ENCODE assay signal across 1 fruit fly cellular context in genomic region chr3R:31404499-31405276, dm6.
TF ChIP-seq lines count a peak whose summit lies in the region.

Gprk2 (plus strand) TSS chr3R:31405245.

TF ChIP-seq in whole organism, embryonic, 481 proteins besides CTCF, POLR2A, EP300 and RAD21 (continued from another document and continues in another):
- peak; percentile 96 for TF ChIP-seq CG15514 (GFP tag; optimal IDR thresholded peaks at IDR 0.05; lab: Kevin White, UChicago)
- peak; percentile 100 for TF ChIP-seq ken (GFP tag; IDR thresholded peaks at IDR 0.05; lab: Robert Waterston, UW)
- peak; percentile 99 for TF ChIP-seq CG1603 (tag; optimal IDR thresholded peaks at IDR 0.05; lab: Kevin White, UChicago)
- TF ChIP-seq CG13287 (GFP tag; IDR thresholded peaks at IDR 0.05; lab: Robert Waterston, UW; ENCODE audit: partially characterized antibody) = peak; percentile 71
- TF ChIP-seq ap (GFP tag; IDR thresholded peaks at IDR 0.05; lab: Robert Waterston, UW) = peak; percentile 100
- peak; percentile 100 for TF ChIP-seq HHEX (GFP tag; optimal IDR thresholded peaks at IDR 0.05; lab: Kevin White, UChicago)
- TF ChIP-seq PHDP (tag; optimal IDR thresholded peaks at IDR 0.05; lab: Kevin White, UChicago) = peak; percentile 100
- TF ChIP-seq Tbp (GFP tag; optimal IDR thresholded peaks at IDR 0.05; lab: Kevin White, UChicago) = peak; percentile 75
- peak; percentile 100 for TF ChIP-seq CG12744 (GFP tag; optimal IDR thresholded peaks at IDR 0.05; lab: Kevin White, UChicago)
- peak; percentile 100 for TF ChIP-seq Oaz (GFP tag; IDR thresholded peaks at IDR 0.05; lab: Robert Waterston, UW)
- TF ChIP-seq CG17328 (GFP tag; IDR thresholded peaks at IDR 0.05; lab: Robert Waterston, UW) = peak; percentile 100
- TF ChIP-seq HLH54F (GFP tag; optimal IDR thresholded peaks at IDR 0.05; lab: Kevin White, UChicago) = peak; percentile 100
- TF ChIP-seq insv (GFP tag; optimal IDR thresholded peaks at IDR 0.05; lab: Kevin White, UChicago) = peak; percentile 18 to 89
- peak; percentile 100 for TF ChIP-seq CG4282 (GFP tag; optimal IDR thresholded peaks at IDR 0.05; lab: Kevin White, UChicago)
- TF ChIP-seq CG5245 (GFP tag; optimal IDR thresholded peaks at IDR 0.05; lab: Kevin White, UChicago) = peak; percentile 100
- peak; percentile 100 for TF ChIP-seq Ssrp (tag; optimal IDR thresholded peaks at IDR 0.05; lab: Kevin White, UChicago)
- peak; percentile 100 for TF ChIP-seq CG18262 (tag; optimal IDR thresholded peaks at IDR 0.05; lab: Kevin White, UChicago)
- peak; percentile 100 for TF ChIP-seq CG13296 (GFP tag; optimal IDR thresholded peaks at IDR 0.05; lab: Kevin White, UChicago)
- peak; percentile 97 for TF ChIP-seq Ets97D (GFP tag; optimal IDR thresholded peaks at IDR 0.05; lab: Kevin White, UChicago)
- peak; percentile 100 for TF ChIP-seq sens (GFP tag; lab: Kevin White, UChicago)
- peak; percentile 100 for TF ChIP-seq rib (GFP tag; IDR thresholded peaks at IDR 0.05; lab: Robert Waterston, UW)
- TF ChIP-seq CG9727 (GFP tag; optimal IDR thresholded peaks at IDR 0.05; lab: Kevin White, UChicago) = peak; percentile 100
- TF ChIP-seq HLH3B (GFP tag; IDR thresholded peaks at IDR 0.05; lab: Robert Waterston, UW) = peak; percentile 100
- TF ChIP-seq row (GFP tag; IDR thresholded peaks at IDR 0.05; lab: Robert Waterston, UW) = peak; percentile 100
- TF ChIP-seq tll (GFP tag; optimal IDR thresholded peaks at IDR 0.05; lab: Kevin White, UChicago) = peak; percentile 72 to 90
- peak; percentile 100 for TF ChIP-seq pnt (GFP tag; optimal IDR thresholded peaks at IDR 0.05; lab: Kevin White, UChicago)
- peak; percentile 99 for TF ChIP-seq CG13894 (tag; optimal IDR thresholded peaks at IDR 0.05; lab: Kevin White, UChicago)
- TF ChIP-seq grn (GFP tag; optimal IDR thresholded peaks at IDR 0.05; lab: Kevin White, UChicago) = peak; percentile 97
- peak; percentile 100 for TF ChIP-seq dysf (GFP tag; IDR thresholded peaks at IDR 0.05; lab: Robert Waterston, UW)
- TF ChIP-seq CG30020 (tag; optimal IDR thresholded peaks at IDR 0.05; lab: Kevin White, UChicago) = peak; percentile 90
- peak; percentile 100 for TF ChIP-seq sr (GFP tag; IDR thresholded peaks at IDR 0.05; lab: Robert Waterston, UW)
- TF ChIP-seq ssp (GFP tag; IDR thresholded peaks at IDR 0.05; lab: Robert Waterston, UW) = peak; percentile 97
- peak; percentile 92 for TF ChIP-seq CG7745 (tag; optimal IDR thresholded peaks at IDR 0.05; lab: Kevin White, UChicago)
- peak; percentile 98 for TF ChIP-seq CG15696 (tag; optimal IDR thresholded peaks at IDR 0.05; lab: Kevin White, UChicago)
- no peak for TF ChIP-seq Bgb (GFP tag; IDR thresholded peaks at IDR 0.05; lab: Robert Waterston, UW; ENCODE audit: partially characterized antibody)
- TF ChIP-seq CG17385 (GFP tag; optimal IDR thresholded peaks at IDR 0.05; lab: Kevin White, UChicago) = peak; percentile 100
- peak; percentile 99 for TF ChIP-seq gcm2 (GFP tag; optimal IDR thresholded peaks at IDR 0.05; lab: Kevin White, UChicago)
- no peak for TF ChIP-seq pan (optimal IDR thresholded peaks at IDR 0.05; lab: Kevin White, UChicago)
- TF ChIP-seq pan (GFP tag; optimal IDR thresholded peaks at IDR 0.05 in 1 of 2, IDR thresholded peaks at IDR 0.05 in 1 of 2) = peak in 1 of 2 experiments; percentile 100
- peak; percentile 100 for TF ChIP-seq gro (GFP tag; optimal IDR thresholded peaks at IDR 0.05; lab: Kevin White, UChicago)
- TF ChIP-seq CG4424 (GFP tag; optimal IDR thresholded peaks at IDR 0.05; lab: Kevin White, UChicago) = peak; percentile 100
- peak; percentile 100 for TF ChIP-seq Drgx (GFP tag; IDR thresholded peaks at IDR 0.05; lab: Robert Waterston, UW)
- TF ChIP-seq CG10267 (tag; optimal IDR thresholded peaks at IDR 0.05; lab: Kevin White, UChicago) = peak; percentile 99
- TF ChIP-seq pros (GFP tag; optimal IDR thresholded peaks at IDR 0.05; lab: Kevin White, UChicago) = no peak
- peak; percentile 100 for TF ChIP-seq pb (GFP tag; optimal IDR thresholded peaks at IDR 0.05; lab: Kevin White, UChicago)
- TF ChIP-seq trh (GFP tag; optimal IDR thresholded peaks at IDR 0.05; lab: Kevin White, UChicago) = peak; percentile 100
- TF ChIP-seq CG1792 (GFP tag; optimal IDR thresholded peaks at IDR 0.05; lab: Kevin White, UChicago) = peak; percentile 100
- TF ChIP-seq oc (tag; optimal IDR thresholded peaks at IDR 0.05; lab: Kevin White, UChicago) = peak; percentile 100
- peak; percentile 100 for TF ChIP-seq gcm (GFP tag; optimal IDR thresholded peaks at IDR 0.05; lab: Kevin White, UChicago)
- peak; percentile 100 for TF ChIP-seq Bteb2 (GFP tag; optimal IDR thresholded peaks at IDR 0.05; lab: Kevin White, UChicago)
- TF ChIP-seq CG6854 (GFP tag; optimal IDR thresholded peaks at IDR 0.05; lab: Kevin White, UChicago) = peak; percentile 100
- TF ChIP-seq mld (GFP tag; IDR thresholded peaks at IDR 0.05; lab: Robert Waterston, UW; ENCODE audit: partially characterized antibody) = no peak
- TF ChIP-seq nerfin-2 (GFP tag; IDR thresholded peaks at IDR 0.05; lab: Robert Waterston, UW; ENCODE audit: partially characterized antibody) = no peak
- TF ChIP-seq CG8290 (GFP tag; optimal IDR thresholded peaks at IDR 0.05; lab: Kevin White, UChicago) = peak; percentile 98
- peak; percentile 87 to 100 for TF ChIP-seq CG8290 (tag; optimal IDR thresholded peaks at IDR 0.05; lab: Kevin White, UChicago)
- TF ChIP-seq CG43689 (GFP tag; IDR thresholded peaks at IDR 0.05; lab: Robert Waterston, UW) = peak; percentile 100
- TF ChIP-seq phol (tag; optimal IDR thresholded peaks at IDR 0.05; lab: Kevin White, UChicago) = peak; percentile 99
- TF ChIP-seq CG4854 (GFP tag; optimal IDR thresholded peaks at IDR 0.05; lab: Kevin White, UChicago) = peak; percentile 100
- TF ChIP-seq CG17359 (tag; optimal IDR thresholded peaks at IDR 0.05; lab: Kevin White, UChicago) = peak; percentile 100
- TF ChIP-seq CG34224 (GFP tag; IDR thresholded peaks at IDR 0.05; lab: Robert Waterston, UW; ENCODE audit: partially characterized antibody) = no peak; the same call in 2 of the 3 replicates
- peak; percentile 100 for TF ChIP-seq zfh2 (GFP tag; optimal IDR thresholded peaks at IDR 0.05; lab: Kevin White, UChicago)
- TF ChIP-seq CG12104 (GFP tag; optimal IDR thresholded peaks at IDR 0.05; lab: Kevin White, UChicago) = peak; percentile 99
- peak; percentile 98 for TF ChIP-seq CG6254 (GFP tag; optimal IDR thresholded peaks at IDR 0.05; lab: Kevin White, UChicago)
- peak; percentile 100 for TF ChIP-seq bsh (GFP tag; optimal IDR thresholded peaks at IDR 0.05; lab: Kevin White, UChicago)
- TF ChIP-seq CG9797 (GFP tag; optimal IDR thresholded peaks at IDR 0.05; lab: Kevin White, UChicago) = peak; percentile 68
- TF ChIP-seq CG7556 (GFP tag; optimal IDR thresholded peaks at IDR 0.05; lab: Kevin White, UChicago) = peak; percentile 100
- TF ChIP-seq Scr (GFP tag; IDR thresholded peaks at IDR 0.05; lab: Robert Waterston, UW; ENCODE audit: partially characterized antibody) = no peak
- TF ChIP-seq CG14965 (GFP tag; optimal IDR thresholded peaks at IDR 0.05; lab: Kevin White, UChicago; ENCODE audit: borderline replicate concordance) = peak; percentile 94
- peak; percentile 100 for TF ChIP-seq ranshi (GFP tag; IDR thresholded peaks at IDR 0.05; lab: Robert Waterston, UW)
- peak; percentile 100 for TF ChIP-seq lilli (GFP tag; optimal IDR thresholded peaks at IDR 0.05; lab: Kevin White, UChicago)
- TF ChIP-seq p53 (GFP tag; optimal IDR thresholded peaks at IDR 0.05; lab: Kevin White, UChicago) = peak; percentile 99
- TF ChIP-seq Sry-δ (GFP tag; optimal IDR thresholded peaks at IDR 0.05; lab: Kevin White, UChicago) = peak; percentile 86
- TF ChIP-seq CG4617 (GFP tag; optimal IDR thresholded peaks at IDR 0.05; lab: Kevin White, UChicago; ENCODE audit: borderline replicate concordance) = peak; percentile 100
- peak; percentile 99 for TF ChIP-seq CG7987 (GFP tag; optimal IDR thresholded peaks at IDR 0.05; lab: Kevin White, UChicago)
- TF ChIP-seq pzg (GFP tag; optimal IDR thresholded peaks at IDR 0.05; lab: Kevin White, UChicago) = peak; percentile 70
- peak; percentile 99 for TF ChIP-seq ab (GFP tag; optimal IDR thresholded peaks at IDR 0.05; lab: Kevin White, UChicago)
- peak; percentile 100 for TF ChIP-seq Gug (GFP tag; IDR thresholded peaks at IDR 0.05; lab: Robert Waterston, UW)
- TF ChIP-seq cg (GFP tag; optimal IDR thresholded peaks at IDR 0.05; lab: Kevin White, UChicago) = no peak
- peak; percentile 28; the same call in 1 of the 3 replicates for TF ChIP-seq CG6791 (GFP tag; IDR thresholded peaks at IDR 0.05; lab: Robert Waterston, UW; ENCODE audit: partially characterized antibody)
- peak; percentile 58 for TF ChIP-seq Dref (GFP tag; IDR thresholded peaks at IDR 0.05; lab: Robert Waterston, UW)
- peak; percentile 99 for TF ChIP-seq CG11696 (GFP tag; IDR thresholded peaks at IDR 0.05; lab: Robert Waterston, UW)
- peak; percentile 100 for TF ChIP-seq Hr3 (GFP tag; optimal IDR thresholded peaks at IDR 0.05; lab: Kevin White, UChicago)
- TF ChIP-seq sens-2 (GFP tag; IDR thresholded peaks at IDR 0.05; lab: Robert Waterston, UW) = peak; percentile 100
- TF ChIP-seq HLHmδ (GFP tag; optimal IDR thresholded peaks at IDR 0.05; lab: Kevin White, UChicago) = no peak
- peak; percentile 99 for TF ChIP-seq aop (GFP tag; IDR thresholded peaks at IDR 0.05; lab: Robert Waterston, UW)
- TF ChIP-seq CG13424 (tag; optimal IDR thresholded peaks at IDR 0.05; lab: Kevin White, UChicago) = peak; percentile 100
- no peak for TF ChIP-seq zf30C (GFP tag; optimal IDR thresholded peaks at IDR 0.05; lab: Kevin White, UChicago)
- TF ChIP-seq CG17186 (GFP tag; optimal IDR thresholded peaks at IDR 0.05; lab: Kevin White, UChicago) = peak; percentile 98
- peak; percentile 99 for TF ChIP-seq MTF-1 (GFP tag; optimal IDR thresholded peaks at IDR 0.05; lab: Kevin White, UChicago; ENCODE audit: borderline replicate concordance)
- TF ChIP-seq Opbp (GFP tag; IDR thresholded peaks at IDR 0.05; lab: Robert Waterston, UW; ENCODE audit: partially characterized antibody) = no peak; the same call in 2 of the 3 replicates
- peak; percentile 100 for TF ChIP-seq CG7839 (tag; optimal IDR thresholded peaks at IDR 0.05; lab: Kevin White, UChicago)
- peak; percentile 99 for TF ChIP-seq twi (tag; optimal IDR thresholded peaks at IDR 0.05; lab: Kevin White, UChicago)
- no peak for TF ChIP-seq zen2 (GFP tag; IDR thresholded peaks at IDR 0.05; lab: Robert Waterston, UW; ENCODE audit: partially characterized antibody)
- TF ChIP-seq otp (GFP tag; IDR thresholded peaks at IDR 0.05; lab: Robert Waterston, UW) = peak; percentile 100
- TF ChIP-seq CG8359 (GFP tag; optimal IDR thresholded peaks at IDR 0.05; lab: Kevin White, UChicago; ENCODE audit: borderline replicate concordance) = peak; percentile 96
- TF ChIP-seq CG16863 (GFP tag; optimal IDR thresholded peaks at IDR 0.05; lab: Kevin White, UChicago) = peak; percentile 100
- peak; percentile 99 for TF ChIP-seq D19A (tag; optimal IDR thresholded peaks at IDR 0.05; lab: Kevin White, UChicago)
- TF ChIP-seq CG8281 (tag; optimal IDR thresholded peaks at IDR 0.05; lab: Kevin White, UChicago) = peak; percentile 96
- TF ChIP-seq sim (GFP tag; IDR thresholded peaks at IDR 0.05; lab: Robert Waterston, UW) = peak; percentile 100
- TF ChIP-seq CG32532 (GFP tag; IDR thresholded peaks at IDR 0.05; lab: Robert Waterston, UW) = peak; percentile 100
- TF ChIP-seq sima (GFP tag; optimal IDR thresholded peaks at IDR 0.05; lab: Kevin White, UChicago) = peak; percentile 99
- TF ChIP-seq caup (GFP tag; optimal IDR thresholded peaks at IDR 0.05; lab: Kevin White, UChicago; ENCODE audit: severe bottlenecking) = peak; percentile 100
- peak; percentile 99 for TF ChIP-seq GATAe (GFP tag; conservative IDR thresholded peaks at IDR 0.05; lab: Robert Waterston, UW)
- TF ChIP-seq dati (GFP tag; IDR thresholded peaks at IDR 0.05; lab: Robert Waterston, UW) = peak; percentile 99
- no peak for TF ChIP-seq hb (GFP tag; IDR thresholded peaks at IDR 0.05; lab: Robert Waterston, UW; ENCODE audit: partially characterized antibody)
- no peak for TF ChIP-seq Lpt (GFP tag; optimal IDR thresholded peaks at IDR 0.05; lab: Kevin White, UChicago)
- TF ChIP-seq Dek (tag; optimal IDR thresholded peaks at IDR 0.05; lab: Kevin White, UChicago) = peak; percentile 100
- peak; percentile 100 for TF ChIP-seq CG10209 (GFP tag; optimal IDR thresholded peaks at IDR 0.05; lab: Kevin White, UChicago)
- peak; percentile 44 for TF ChIP-seq BEAF-32 (GFP tag; optimal IDR thresholded peaks at IDR 0.05; lab: Kevin White, UChicago)
- peak; percentile 100 for TF ChIP-seq Rfx (GFP tag; IDR thresholded peaks at IDR 0.05; lab: Robert Waterston, UW)
- peak; percentile 100 for TF ChIP-seq ttk (GFP tag; IDR thresholded peaks at IDR 0.05; lab: Robert Waterston, UW)
- peak; percentile 100 for TF ChIP-seq Dad (GFP tag; optimal IDR thresholded peaks at IDR 0.05; lab: Kevin White, UChicago)
- TF ChIP-seq bigmax (GFP tag; optimal IDR thresholded peaks at IDR 0.05; lab: Kevin White, UChicago) = peak; percentile 89
- peak; percentile 99 for TF ChIP-seq scrt (GFP tag; optimal IDR thresholded peaks at IDR 0.05; lab: Kevin White, UChicago)
- peak; percentile 100 for TF ChIP-seq CG14014 (GFP tag; IDR thresholded peaks at IDR 0.05; lab: Robert Waterston, UW)
- TF ChIP-seq Trl (optimal IDR thresholded peaks at IDR 0.05; lab: Kevin White, UChicago) = no peak
- peak; percentile 100 for TF ChIP-seq Trl (GFP tag; optimal IDR thresholded peaks at IDR 0.05; lab: Kevin White, UChicago)
- peak; percentile 100 for TF ChIP-seq CG1647 (GFP tag; optimal IDR thresholded peaks at IDR 0.05; lab: Kevin White, UChicago)
- peak; percentile 100 for TF ChIP-seq Xbp1 (GFP tag; optimal IDR thresholded peaks at IDR 0.05; lab: Kevin White, UChicago)
- TF ChIP-seq crc (GFP tag; optimal IDR thresholded peaks at IDR 0.05; lab: Kevin White, UChicago) = peak; percentile 100
- TF ChIP-seq BtbVII (GFP tag; optimal IDR thresholded peaks at IDR 0.05; lab: Kevin White, UChicago) = peak; percentile 100
- peak; percentile 40 for TF ChIP-seq hkb (optimal IDR thresholded peaks at IDR 0.05; lab: Kevin White, UChicago)
- peak; percentile 100 for TF ChIP-seq hkb (GFP tag; IDR thresholded peaks at IDR 0.05; lab: Robert Waterston, UW)
- peak; percentile 100 for TF ChIP-seq CG4730 (GFP tag; IDR thresholded peaks at IDR 0.05; lab: Robert Waterston, UW)
- peak; percentile 99 for TF ChIP-seq nerfin-1 (tag; optimal IDR thresholded peaks at IDR 0.05; lab: Kevin White, UChicago)
- TF ChIP-seq CG1602 (GFP tag; optimal IDR thresholded peaks at IDR 0.05; lab: Kevin White, UChicago) = peak; percentile 100
- TF ChIP-seq Sry-β (GFP tag; optimal IDR thresholded peaks at IDR 0.05; lab: Kevin White, UChicago) = peak; percentile 97
- peak; percentile 99 for TF ChIP-seq CG31224 (GFP tag; IDR thresholded peaks at IDR 0.05; lab: Robert Waterston, UW)
- peak; percentile 89 for TF ChIP-seq CG7928 (GFP tag; optimal IDR thresholded peaks at IDR 0.05; lab: Kevin White, UChicago)
